Fruit fly (Drosophila melanogaster) whole organism, embryonic: ENCODE results near the gene CG10311.

ENCODE experiments used
- ATbp ChIP-seq: fragments of 200-800 bp; sonication (Bioruptor generic); optimal IDR thresholded peaks from 2 replicates; lab custom pipeline; 2017; ENCODE audit warnings: missing biosample characterization, mild to moderate bottlenecking, missing genetic modification characterization, missing genetic modification reagents
- CG10462 ChIP-seq: fragments of 200-800 bp; sonication (Bioruptor generic); optimal IDR thresholded peaks from 2 replicates; lab custom pipeline; 2016; ENCODE audit warnings: missing biosample characterization, missing genetic modification characterization
- CG11504 ChIP-seq: fragments of 200-800 bp; sonication (Bioruptor generic); optimal IDR thresholded peaks from 3 replicates; lab custom pipeline; 2019; ENCODE audit warnings: missing biosample characterization, mild to moderate bottlenecking, missing genetic modification characterization, moderate library complexity
- CG12236 ChIP-seq: fragments of 200-800 bp; sonication (Bioruptor generic); optimal IDR thresholded peaks from 2 replicates; lab custom pipeline; 2016; ENCODE audit warnings: missing biosample characterization, missing genetic modification characterization
- CG14050 ChIP-seq: fragments of 200-800 bp; sonication (Bioruptor generic); IDR thresholded peaks from 3 replicates; pipeline ENCODE4 v1.3.6; 2022; ENCODE audit warnings: missing biosample characterization, missing genetic modification characterization
- CG15011 ChIP-seq: fragments of 200-800 bp; sonication (Bioruptor generic); optimal IDR thresholded peaks from 3 replicates; lab custom pipeline; 2018; ENCODE audit warnings: missing biosample characterization, mild to moderate bottlenecking, missing genetic modification characterization
- CG1602 ChIP-seq: fragments of 200-800 bp; sonication (Bioruptor generic); optimal IDR thresholded peaks from 3 replicates; lab custom pipeline; 2016; ENCODE audit warnings: missing biosample characterization, missing genetic modification characterization
- CG1792 ChIP-seq: fragments of 200-800 bp; sonication (Bioruptor generic); optimal IDR thresholded peaks from 2 replicates; lab custom pipeline; 2016; ENCODE audit warnings: missing biosample characterization, missing genetic modification characterization
- CG2116 ChIP-seq: fragments of 200-800 bp; sonication (Bioruptor generic); optimal IDR thresholded peaks from 3 replicates; lab custom pipeline; 2018; ENCODE audit warnings: missing biosample characterization, mild to moderate bottlenecking, missing genetic modification characterization
- CG33557 ChIP-seq: fragments of 200-800 bp; sonication (Bioruptor generic); optimal IDR thresholded peaks from 2 replicates; lab custom pipeline; 2019; ENCODE audit warnings: missing biosample characterization, mild to moderate bottlenecking, missing genetic modification characterization, moderate library complexity
- CG3726 ChIP-seq: fragments of 200-800 bp; sonication (Bioruptor generic); IDR thresholded peaks from 3 replicates; pipeline ENCODE4, ENCODE4 v1.3.6; 2022; ENCODE audit warnings: missing biosample characterization, missing genetic modification characterization
- CG4404 ChIP-seq: fragments of 200-800 bp; sonication (Bioruptor generic); IDR thresholded peaks from 2 replicates; pipeline ENCODE4 v1.3.6; 2022; ENCODE audit warnings: missing biosample characterization, missing genetic modification characterization
- CG6683 ChIP-seq: fragments of 200-800 bp; sonication (Bioruptor generic); optimal IDR thresholded peaks from 2 replicates; lab custom pipeline; 2017; ENCODE audit warnings: missing biosample characterization, mild to moderate bottlenecking, missing genetic modification characterization, missing genetic modification reagents
- CG7839 ChIP-seq: fragments of 200-800 bp; sonication (Bioruptor generic); optimal IDR thresholded peaks from 3 replicates; lab custom pipeline; 2018; ENCODE audit warnings: missing biosample characterization, mild to moderate bottlenecking, missing genetic modification characterization, moderate library complexity
- Chrac-16 ChIP-seq: fragments of 200-800 bp; sonication (Bioruptor generic); optimal IDR thresholded peaks from 3 replicates; lab custom pipeline; 2016; ENCODE audit warnings: missing biosample characterization, missing genetic modification characterization
- Deaf1 ChIP-seq: fragments of 200-800 bp; optimal IDR thresholded peaks from 3 replicates; lab custom pipeline; 2019; ENCODE audit warnings: missing biosample characterization, mild to moderate bottlenecking, missing genetic modification characterization, moderate library complexity
- Dip2 ChIP-seq: fragments of 200-800 bp; sonication (Bioruptor generic); IDR thresholded peaks from 2 replicates; pipeline ENCODE4 v1.3.6; 2022; ENCODE audit warnings: missing biosample characterization, missing genetic modification characterization
- Dll ChIP-seq: fragments of 200-800 bp; sonication (Bioruptor generic); IDR thresholded peaks from 4 replicates; pipeline ENCODE4 v1.3.6; 2022; ENCODE audit warnings: missing biosample characterization, missing genetic modification characterization; ENCODE audit not compliant: partially characterized antibody
- Ets97D ChIP-seq: fragments of 200-800 bp; sonication (Bioruptor generic); optimal IDR thresholded peaks from 3 replicates; lab custom pipeline; 2016; ENCODE audit warnings: missing biosample characterization, missing genetic modification characterization
- Gsc ChIP-seq: fragments of 200-800 bp; sonication (Bioruptor generic); IDR thresholded peaks from 2 replicates; pipeline ENCODE4 v1.3.6; 2022; ENCODE audit warnings: missing biosample characterization, missing genetic modification characterization
- H2.0 ChIP-seq: fragments of 200-800 bp; sonication (Bioruptor generic); IDR thresholded peaks from 2 replicates; pipeline ENCODE4 v1.3.6; 2022; ENCODE audit warnings: missing biosample characterization, missing genetic modification characterization
- HmgD ChIP-seq: fragments of 200-800 bp; sonication (Bioruptor generic); optimal IDR thresholded peaks from 3 replicates; lab custom pipeline; 2016; ENCODE audit warnings: missing biosample characterization, missing genetic modification characterization
- Hsf ChIP-seq: fragments of 200-800 bp; sonication (Bioruptor generic); optimal IDR thresholded peaks from 3 replicates; lab custom pipeline; 2016; ENCODE audit warnings: missing biosample characterization, missing genetic modification characterization
- Mad ChIP-seq: fragments of 200-800 bp; sonication (Bioruptor generic); optimal IDR thresholded peaks from 2 replicates; lab custom pipeline; 2016; ENCODE audit warnings: missing biosample characterization, missing genetic modification characterization
- Meics ChIP-seq: fragments of 200-800 bp; sonication (Bioruptor generic); optimal IDR thresholded peaks from 2 replicates; lab custom pipeline; 2017; ENCODE audit warnings: missing biosample characterization, mild to moderate bottlenecking, missing genetic modification characterization
- NFAT ChIP-seq: fragments of 200-800 bp; sonication (Bioruptor generic); IDR thresholded peaks from 2 replicates; pipeline ENCODE4 v1.3.6; 2022; ENCODE audit warnings: missing biosample characterization, missing genetic modification characterization
- NK7.1 ChIP-seq: fragments of 200-800 bp; sonication (Bioruptor generic); optimal IDR thresholded peaks from 3 replicates; lab custom pipeline; 2016; ENCODE audit warnings: missing biosample characterization, missing genetic modification characterization
- Sry-δ ChIP-seq: fragments of 200-800 bp; sonication (Bioruptor generic); optimal IDR thresholded peaks from 2 replicates; lab custom pipeline; 2016; ENCODE audit warnings: missing biosample characterization, missing genetic modification characterization
- Stat92E ChIP-seq, 3 experiments: fragments of >200 bp in 2 of 3; fragments of 200-800 bp in 1 of 3; sonication (Bioruptor generic) in 1 of 3; optimal IDR thresholded peaks; 2 replicates each; lab custom pipeline; 2017 to 2019; ENCODE audit warnings: missing biosample characterization in 3 of 3, missing genetic modification characterization in 3 of 3, mild to moderate bottlenecking in 1 of 3, moderate library complexity in 1 of 3
- Xrp1 ChIP-seq: fragments of 200-800 bp; sonication (Bioruptor generic); IDR thresholded peaks from 2 replicates; pipeline ENCODE4 v1.3.6; 2022; ENCODE audit warnings: missing biosample characterization, missing genetic modification characterization
- al ChIP-seq: fragments of 200-800 bp; sonication (Bioruptor generic); IDR thresholded peaks from 2 replicates; pipeline ENCODE4 v1.3.6; 2022; ENCODE audit warnings: missing biosample characterization, missing genetic modification characterization
- ara ChIP-seq: fragments of 200-800 bp; sonication (Bioruptor generic); IDR thresholded peaks from 2 replicates; pipeline ENCODE4 v1.3.6; 2022; ENCODE audit warnings: missing biosample characterization, missing genetic modification characterization
- chinmo ChIP-seq: fragments of 200-800 bp; sonication (Bioruptor generic); IDR thresholded peaks from 4 replicates; pipeline ENCODE4 v1.3.6; 2022; ENCODE audit warnings: missing biosample characterization, missing genetic modification characterization; ENCODE audit not compliant: partially characterized antibody
- ci ChIP-seq: fragments of 200-800 bp; sonication (Bioruptor generic); IDR thresholded peaks from 3 replicates; pipeline ENCODE4 v1.3.6; 2022; ENCODE audit warnings: missing biosample characterization, missing genetic modification characterization
- ems ChIP-seq: fragments of 200-800 bp; sonication (Bioruptor generic); optimal IDR thresholded peaks from 3 replicates; lab custom pipeline; 2016; ENCODE audit warnings: missing biosample characterization, missing genetic modification characterization
- ewg ChIP-seq: fragments of 200-800 bp; sonication (Bioruptor generic); optimal IDR thresholded peaks from 3 replicates; lab custom pipeline; 2017; ENCODE audit warnings: mild to moderate bottlenecking, missing biosample characterization, missing genetic modification reagents, missing genetic modification characterization
- exex ChIP-seq: fragments of 200-800 bp; sonication (Bioruptor generic); optimal IDR thresholded peaks from 4 replicates; lab custom pipeline; 2018; ENCODE audit warnings: missing biosample characterization, mild to moderate bottlenecking, missing genetic modification characterization, moderate library complexity
- gfzf ChIP-seq: fragments of 200-800 bp; sonication (Bioruptor generic); optimal IDR thresholded peaks from 2 replicates; lab custom pipeline; 2016; ENCODE audit warnings: missing biosample characterization, mild to moderate bottlenecking, missing genetic modification characterization, moderate library complexity
- lilli ChIP-seq: fragments of 200-800 bp; sonication (Bioruptor generic); optimal IDR thresholded peaks from 3 replicates; lab custom pipeline; 2016; ENCODE audit warnings: missing biosample characterization, missing genetic modification characterization
- pita ChIP-seq: fragments of 200-800 bp; sonication (Bioruptor generic); optimal IDR thresholded peaks from 2 replicates; lab custom pipeline; 2017; ENCODE audit warnings: missing biosample characterization, mild to moderate bottlenecking, missing genetic modification characterization
- psq ChIP-seq: fragments of 200-800 bp; sonication (Bioruptor generic); optimal IDR thresholded peaks from 2 replicates; lab custom pipeline; 2017; ENCODE audit warnings: missing biosample characterization, missing genetic modification characterization
- ranshi ChIP-seq: fragments of 200-800 bp; sonication (Bioruptor generic); IDR thresholded peaks from 2 replicates; pipeline ENCODE4 v1.3.6; 2022; ENCODE audit warnings: missing biosample characterization, missing genetic modification characterization
- schlank ChIP-seq: fragments of 200-800 bp; sonication (Bioruptor generic); optimal IDR thresholded peaks from 2 replicates; lab custom pipeline; 2018; ENCODE audit warnings: missing biosample characterization, mild to moderate bottlenecking, missing genetic modification characterization
- sim ChIP-seq: fragments of 200-800 bp; sonication (Bioruptor generic); IDR thresholded peaks from 2 replicates; pipeline ENCODE4 v1.3.6; 2022; ENCODE audit warnings: missing biosample characterization, missing genetic modification characterization
- slp2 ChIP-seq: fragments of 200-800 bp; sonication (Bioruptor generic); optimal IDR thresholded peaks from 2 replicates; lab custom pipeline; 2016; ENCODE audit warnings: missing biosample characterization, missing genetic modification characterization
- sqz ChIP-seq: fragments of 200-800 bp; sonication (Bioruptor generic); optimal IDR thresholded peaks from 3 replicates; lab custom pipeline; 2018; ENCODE audit warnings: missing biosample characterization, mild to moderate bottlenecking, missing genetic modification characterization
- ssp ChIP-seq: fragments of 200-800 bp; sonication (Bioruptor generic); IDR thresholded peaks from 2 replicates; pipeline ENCODE4 v1.3.6; 2022; ENCODE audit warnings: missing biosample characterization, missing genetic modification characterization
- tap ChIP-seq: fragments of 200-800 bp; optimal IDR thresholded peaks from 3 replicates; lab custom pipeline; 2019; ENCODE audit warnings: missing biosample characterization, mild to moderate bottlenecking, missing genetic modification characterization, moderate library complexity
- tin ChIP-seq: fragments of 200-800 bp; sonication (Bioruptor generic); optimal IDR thresholded peaks from 3 replicates; lab custom pipeline; 2016; ENCODE audit warnings: missing biosample characterization, missing genetic modification characterization
- vfl ChIP-seq: fragments of 200-800 bp; sonication (Bioruptor generic); optimal IDR thresholded peaks from 2 replicates; lab custom pipeline; 2016; ENCODE audit warnings: missing biosample characterization, missing genetic modification characterization

CG10311 gene

dm6 chr3R:16341817-16342374 is 14.9 kb downstream of the CG10311 start, which contains the start of the genes SF2 and pad (continued):
- no peak; the same call in 2 of the 3 replicates for TF ChIP-seq ci
- TF ChIP-seq NK7.1 (GFP tag; lab: Kevin White, UChicago): peak; percentile 53
- peak; percentile 14 for TF ChIP-seq CG6683 (GFP tag; lab: Kevin White, UChicago)
- peak in 1 of 3 experiments; percentile 44 for TF ChIP-seq Stat92E (GFP tag; optimal IDR thresholded peaks at IDR 0.05; lab: Kevin White, UChicago)
- TF ChIP-seq Chrac-16 (GFP tag; lab: Kevin White, UChicago): peak; percentile 87
- peak; percentile 52 for TF ChIP-seq exex
- no peak for TF ChIP-seq Dip2
- TF ChIP-seq pita: no peak
- peak; percentile 98 for TF ChIP-seq Dll (GFP tag; lab: Robert Waterston, UW)
- TF ChIP-seq ems: peak; percentile 82
- no peak for TF ChIP-seq tap
- TF ChIP-seq CG33557 (GFP tag; lab: Kevin White, UChicago): peak; percentile 78
- TF ChIP-seq Mad (GFP tag; lab: Kevin White, UChicago): peak; percentile 91
- TF ChIP-seq ewg (GFP tag; lab: Kevin White, UChicago): peak; percentile 87
- peak; percentile 94 for TF ChIP-seq chinmo (GFP tag; lab: Robert Waterston, UW)
- peak; percentile 76 for TF ChIP-seq CG7839 (tag; lab: Kevin White, UChicago)
- TF ChIP-seq CG11504: peak; percentile 79
- peak; percentile 49 for TF ChIP-seq psq (GFP tag; lab: Kevin White, UChicago)
- TF ChIP-seq CG15011: peak; percentile 56
- TF ChIP-seq ranshi (GFP tag; lab: Robert Waterston, UW): peak; percentile 67; the same call in 1 of the 2 replicates
- peak; percentile 15; the same call in 1 of the 3 replicates for TF ChIP-seq CG14050
- peak; percentile 68 for TF ChIP-seq NFAT (GFP tag; lab: Robert Waterston, UW)
- peak; percentile 85 for TF ChIP-seq vfl
- peak; percentile 30 for TF ChIP-seq schlank (tag; lab: Kevin White, UChicago)
- TF ChIP-seq CG2116: peak; percentile 95
- peak; percentile 71 for TF ChIP-seq CG1602 (GFP tag; lab: Kevin White, UChicago)
- TF ChIP-seq CG4404 (GFP tag; lab: Robert Waterston, UW): peak; percentile 79
- no peak for TF ChIP-seq Gsc (GFP tag; lab: Robert Waterston, UW)
- TF ChIP-seq CG3726: no peak
- peak; percentile 16 for TF ChIP-seq CG12236
- TF ChIP-seq Xrp1 (GFP tag; lab: Robert Waterston, UW): peak; percentile 56; the same call in 1 of the 2 replicates
- peak; percentile 91 for TF ChIP-seq lilli
- TF ChIP-seq ara (GFP tag; lab: Robert Waterston, UW): peak; percentile 58
- peak; percentile 69 for TF ChIP-seq slp2
- TF ChIP-seq al: peak; percentile 72
- no peak for TF ChIP-seq HmgD
- peak; percentile 88 for TF ChIP-seq tin (GFP tag; lab: Kevin White, UChicago)
- peak; percentile 36 for TF ChIP-seq ATbp
- peak; percentile 54 for TF ChIP-seq CG1792 (GFP tag; lab: Kevin White, UChicago)
- peak; percentile 73 for TF ChIP-seq ssp
- peak; percentile 51 for TF ChIP-seq H2.0
- TF ChIP-seq Meics (GFP tag; lab: Kevin White, UChicago): peak; percentile 76
- TF ChIP-seq Deaf1 (tag; lab: Kevin White, UChicago): peak; percentile 53
- peak; percentile 75 for TF ChIP-seq Ets97D
- peak; percentile 23 for TF ChIP-seq sqz (GFP tag; lab: Kevin White, UChicago)
- 0 out of 2 replicates have a peak, but pooled peaks have one; percentile 50 for TF ChIP-seq sim (GFP tag; lab: Robert Waterston, UW)
- TF ChIP-seq gfzf (GFP tag; lab: Kevin White, UChicago): peak; percentile 83
- TF ChIP-seq Hsf (GFP tag; lab: Kevin White, UChicago): peak; percentile 88
- TF ChIP-seq Sry-δ: peak; percentile 98
- TF ChIP-seq CG10462 (GFP tag; lab: Kevin White, UChicago): peak; percentile 70
